Worm (Caenorhabditis elegans): ENCODE results near the gene aakg-3.

- TF ChIP-seq nhr-12 (tag; optimal IDR thresholded peaks at IDR 0.05) (no peak), hlh-4 (tag; optimal IDR thresholded peaks at IDR 0.05) (no peak), skn-1 (tag; optimal IDR thresholded peaks at IDR 0.05) (no peak), nhr-47 (tag; optimal IDR thresholded peaks at IDR 0.05) (no peak), snpc-4 (tag; optimal IDR thresholded peaks at IDR 0.05) (no peak), fkh-8 (tag; optimal IDR thresholded peaks at IDR 0.05) (no peak), tbx-2 (tag; optimal IDR thresholded peaks at IDR 0.05) (no peak), F16B12.6 (tag; optimal IDR thresholded peaks at IDR 0.05) (no peak), fos-1 (tag; optimal IDR thresholded peaks at IDR 0.05) (no peak), egl-13 (tag; optimal IDR thresholded peaks at IDR 0.05) (no peak), lin-13 (GFP tag; optimal IDR thresholded peaks at IDR 0.05) (no peak), ces-1 (GFP tag; optimal IDR thresholded peaks at IDR 0.05) (no peak), nhr-20 (tag; optimal IDR thresholded peaks at IDR 0.05) (no peak)
Observed at ce11 chrX:2975421-2975820, 827 bp upstream of the aakg-3 start.

Measured in whole organism, L1 larva.